Fruit fly (Drosophila melanogaster) whole organism, embryonic: ENCODE results near the gene Shaw.
A peak's percentile ranks its signal among the peaks of the same experiment; 100 is the strongest.

Experiments
- Ada2b ChIP-seq: fragments of 200-800 bp; sonication (Bioruptor generic); IDR thresholded peaks from 2 replicates; pipeline ENCODE4 v1.3.6; 2022; ENCODE audit warnings: missing biosample characterization, missing genetic modification characterization
- B-H2 ChIP-seq: fragments of 200-800 bp; sonication (Bioruptor generic); optimal IDR thresholded peaks from 2 replicates; lab custom pipeline; 2018; ENCODE audit warnings: missing biosample characterization, mild to moderate bottlenecking, missing genetic modification characterization
- CG12769 ChIP-seq: fragments of 200-800 bp; sonication (Bioruptor generic); optimal IDR thresholded peaks from 2 replicates; lab custom pipeline; 2019; ENCODE audit warnings: missing biosample characterization, mild to moderate bottlenecking, missing genetic modification characterization, moderate library complexity
- CG16815 ChIP-seq: fragments of 200-800 bp; sonication (Bioruptor generic); optimal IDR thresholded peaks from 3 replicates; lab custom pipeline; 2017; ENCODE audit warnings: missing biosample characterization, mild to moderate bottlenecking, missing genetic modification characterization
- CG17186 ChIP-seq: fragments of 200-800 bp; sonication (Bioruptor generic); optimal IDR thresholded peaks from 3 replicates; lab custom pipeline; 2017; ENCODE audit warnings: missing biosample characterization, missing genetic modification reagents, missing genetic modification characterization
- CG17385 ChIP-seq: fragments of 200-800 bp; sonication (Bioruptor generic); optimal IDR thresholded peaks from 3 replicates; lab custom pipeline; 2018; ENCODE audit warnings: missing biosample characterization, mild to moderate bottlenecking, missing genetic modification characterization
- CG17912 ChIP-seq: fragments of 200-800 bp; sonication (Bioruptor generic); optimal IDR thresholded peaks from 2 replicates; lab custom pipeline; 2018; ENCODE audit warnings: missing biosample characterization, mild to moderate bottlenecking, missing genetic modification characterization
- CG18011 ChIP-seq: fragments of 200-800 bp; sonication (Bioruptor generic); optimal IDR thresholded peaks from 2 replicates; lab custom pipeline; 2017; ENCODE audit warnings: missing biosample characterization, missing genetic modification characterization, mild to moderate bottlenecking, moderate library complexity, missing genotype
- CG18764 ChIP-seq: fragments of 200-800 bp; sonication (Bioruptor generic); optimal IDR thresholded peaks from 3 replicates; lab custom pipeline; 2016; ENCODE audit warnings: missing biosample characterization, missing genetic modification characterization
- CG2129 ChIP-seq: fragments of 200-800 bp; sonication (Bioruptor generic); IDR thresholded peaks from 2 replicates; pipeline ENCODE4 v1.3.6; 2022; ENCODE audit warnings: missing biosample characterization, missing genetic modification characterization; ENCODE audit not compliant: partially characterized antibody
- CG30431 ChIP-seq: fragments of 200-800 bp; sonication (Bioruptor generic); optimal IDR thresholded peaks from 2 replicates; lab custom pipeline; 2017; ENCODE audit warnings: missing biosample characterization, missing genetic modification characterization
- CG32532 ChIP-seq: fragments of 200-800 bp; sonication (Bioruptor generic); IDR thresholded peaks from 2 replicates; pipeline ENCODE4 v1.3.6; 2022; ENCODE audit warnings: missing biosample characterization, missing genetic modification characterization
- CG4730 ChIP-seq: fragments of 200-800 bp; sonication (Bioruptor generic); IDR thresholded peaks from 2 replicates; pipeline ENCODE4 v1.3.6; 2022; ENCODE audit warnings: missing biosample characterization, missing genetic modification characterization
- CG6272 ChIP-seq: fragments of 200-800 bp; sonication (Bioruptor generic); IDR thresholded peaks from 2 replicates; pipeline ENCODE4 v1.3.6; 2022; ENCODE audit warnings: missing biosample characterization, missing genetic modification characterization
- CG6813 ChIP-seq: fragments of 200-800 bp; sonication (Bioruptor generic); optimal IDR thresholded peaks from 2 replicates; lab custom pipeline; 2017; ENCODE audit warnings: missing biosample characterization, missing genetic modification characterization, mild to moderate bottlenecking, moderate library complexity, missing genetic modification reagents
- CG7372 ChIP-seq: fragments of 200-800 bp; sonication (Bioruptor generic); IDR thresholded peaks from 2 replicates; pipeline ENCODE4 v1.3.6; 2022; ENCODE audit warnings: missing biosample characterization, missing genetic modification characterization
- CG7786 ChIP-seq: fragments of 200-800 bp; sonication (Bioruptor generic); optimal IDR thresholded peaks from 2 replicates; lab custom pipeline; 2016; ENCODE audit warnings: missing biosample characterization, missing genetic modification characterization
- CG8089 ChIP-seq: fragments of 200-800 bp; sonication (Bioruptor generic); optimal IDR thresholded peaks from 3 replicates; lab custom pipeline; 2016; ENCODE audit warnings: missing biosample characterization, missing genetic modification characterization
- CG9727 ChIP-seq: fragments of 200-800 bp; sonication (Bioruptor generic); optimal IDR thresholded peaks from 3 replicates; lab custom pipeline; 2017; ENCODE audit warnings: missing biosample characterization, mild to moderate bottlenecking, missing genetic modification characterization
- CG9932 ChIP-seq: fragments of 200-800 bp; sonication (Bioruptor generic); IDR thresholded peaks from 2 replicates; pipeline ENCODE4 v1.3.6; 2022; ENCODE audit warnings: missing biosample characterization, missing genetic modification characterization
- CHES-1-like ChIP-seq: fragments of 200-800 bp; sonication (Bioruptor generic); optimal IDR thresholded peaks from 2 replicates; lab custom pipeline; 2016; ENCODE audit warnings: missing biosample characterization, missing genetic modification characterization
- Dip3 ChIP-seq: fragments of 200-800 bp; sonication (Bioruptor generic); optimal IDR thresholded peaks from 3 replicates; lab custom pipeline; 2016; ENCODE audit warnings: missing biosample characterization, missing genetic modification characterization
- Drgx ChIP-seq: fragments of 200-800 bp; sonication (Bioruptor generic); IDR thresholded peaks from 2 replicates; pipeline ENCODE4 v1.3.6; 2022; ENCODE audit warnings: missing biosample characterization, missing genetic modification characterization
- E2f1 ChIP-seq: fragments of 200-800 bp; sonication (Bioruptor generic); IDR thresholded peaks from 2 replicates; pipeline ENCODE4 v1.3.6; 2022; ENCODE audit warnings: missing biosample characterization, missing genetic modification characterization
- Fer1 ChIP-seq: fragments of 200-800 bp; sonication (Bioruptor generic); optimal IDR thresholded peaks from 2 replicates; lab custom pipeline; 2017; ENCODE audit warnings: missing biosample characterization, mild to moderate bottlenecking, missing genetic modification characterization
- Gsc ChIP-seq: fragments of 200-800 bp; sonication (Bioruptor generic); IDR thresholded peaks from 2 replicates; pipeline ENCODE4 v1.3.6; 2022; ENCODE audit warnings: missing biosample characterization, missing genetic modification characterization
- HHEX ChIP-seq: fragments of 200-800 bp; sonication (Bioruptor generic); optimal IDR thresholded peaks from 3 replicates; lab custom pipeline; 2017; ENCODE audit warnings: missing biosample characterization, mild to moderate bottlenecking, missing genetic modification characterization, missing genetic modification reagents
- HLH54F ChIP-seq: fragments of 200-800 bp; sonication (Bioruptor generic); optimal IDR thresholded peaks from 3 replicates; lab custom pipeline; 2016; ENCODE audit warnings: missing biosample characterization, missing genetic modification characterization
- HmgD ChIP-seq: fragments of 200-800 bp; sonication (Bioruptor generic); optimal IDR thresholded peaks from 3 replicates; lab custom pipeline; 2016; ENCODE audit warnings: missing biosample characterization, missing genetic modification characterization
- Jarid2 ChIP-seq: fragments of 200-800 bp; sonication (Bioruptor generic); optimal IDR thresholded peaks from 3 replicates; lab custom pipeline; 2017; ENCODE audit warnings: mild to moderate bottlenecking, missing biosample characterization, missing genetic modification reagents, missing genetic modification characterization
- Myb ChIP-seq: fragments of 200-800 bp; sonication (Bioruptor generic); optimal IDR thresholded peaks from 2 replicates; lab custom pipeline; 2016; ENCODE audit warnings: missing biosample characterization, missing genetic modification characterization
- cad ChIP-seq: fragments of >200 bp; optimal IDR thresholded peaks from 2 replicates; lab custom pipeline; 2017; ENCODE audit warnings: missing biosample characterization, missing genetic modification characterization
- chif ChIP-seq, 2 experiments: fragments of 200-800 bp; sonication (Bioruptor generic); optimal IDR thresholded peaks; 3 replicates each; lab custom pipeline; 2016; ENCODE audit warnings: missing biosample characterization in 2 of 2, missing genetic modification characterization in 2 of 2
- chinmo ChIP-seq: fragments of 200-800 bp; sonication (Bioruptor generic); IDR thresholded peaks from 4 replicates; pipeline ENCODE4 v1.3.6; 2022; ENCODE audit warnings: missing biosample characterization, missing genetic modification characterization; ENCODE audit not compliant: partially characterized antibody
- disco-r ChIP-seq: fragments of 200-800 bp; sonication (Bioruptor generic); optimal IDR thresholded peaks from 2 replicates; lab custom pipeline; 2016; ENCODE audit warnings: missing biosample characterization, missing genetic modification characterization
- dm ChIP-seq: fragments of 200-800 bp; sonication (Bioruptor generic); optimal IDR thresholded peaks from 3 replicates; lab custom pipeline; 2016; ENCODE audit warnings: missing biosample characterization, missing genetic modification characterization
- esg ChIP-seq: fragments of 200-800 bp; sonication (Bioruptor generic); conservative IDR thresholded peaks from 2 replicates; pipeline ENCODE4 v1.3.6; 2022; ENCODE audit warnings: missing biosample characterization, missing genetic modification characterization
- eyg ChIP-seq: fragments of 200-800 bp; sonication (Bioruptor generic); optimal IDR thresholded peaks from 3 replicates; lab custom pipeline; 2016; ENCODE audit warnings: missing biosample characterization, missing genetic modification characterization
- gcm ChIP-seq: fragments of 200-800 bp; sonication (Bioruptor generic); optimal IDR thresholded peaks from 2 replicates; lab custom pipeline; 2019; ENCODE audit warnings: missing biosample characterization, mild to moderate bottlenecking, missing genetic modification characterization, moderate library complexity
- gsb-n ChIP-seq: fragments of 200-800 bp; sonication (Bioruptor generic); optimal IDR thresholded peaks from 3 replicates; lab custom pipeline; 2018; ENCODE audit warnings: missing biosample characterization, mild to moderate bottlenecking, missing genetic modification characterization
- ham ChIP-seq: fragments of 200-800 bp; sonication (Bioruptor generic); IDR thresholded peaks from 2 replicates; pipeline ENCODE4 v1.3.6; 2022; ENCODE audit warnings: missing biosample characterization, missing genetic modification characterization
- her ChIP-seq: fragments of 200-800 bp; sonication (Bioruptor generic); optimal IDR thresholded peaks from 2 replicates; lab custom pipeline; 2016; ENCODE audit warnings: missing biosample characterization, missing genetic modification characterization
- hth ChIP-seq: fragments of >200 bp; optimal IDR thresholded peaks from 2 replicates; lab custom pipeline; 2017; ENCODE audit warnings: inconsistent platforms
- jing ChIP-seq: fragments of 200-800 bp; sonication (Bioruptor generic); optimal IDR thresholded peaks from 2 replicates; lab custom pipeline; 2018; ENCODE audit warnings: missing biosample characterization, mild to moderate bottlenecking, missing genetic modification characterization
- luna ChIP-seq: fragments of 200-800 bp; sonication (Bioruptor generic); optimal IDR thresholded peaks from 2 replicates; lab custom pipeline; 2016; ENCODE audit warnings: missing biosample characterization, missing genetic modification characterization
- peb ChIP-seq: fragments of 200-800 bp; sonication (Bioruptor generic); IDR thresholded peaks from 2 replicates; pipeline ENCODE4 v1.3.6; 2022; ENCODE audit warnings: missing biosample characterization, missing genetic modification characterization
- sens ChIP-seq: fragments of 200-800 bp; sonication (Bioruptor generic); peaks from one replicate; lab custom pipeline; 2016; ENCODE audit warnings: missing biosample characterization, missing genetic modification characterization
- so ChIP-seq: fragments of 200-800 bp; sonication (Bioruptor generic); IDR thresholded peaks from 3 replicates; pipeline ENCODE4 v1.3.6; 2022; ENCODE audit warnings: missing biosample characterization, missing genetic modification characterization
- tll ChIP-seq, 2 experiments: fragments of 200-800 bp in 1 of 2; fragments of >200 bp in 1 of 2; sonication (Bioruptor generic) in 1 of 2; optimal IDR thresholded peaks; 2 replicates each; lab custom pipeline; 2017 to 2019; ENCODE audit warnings: missing biosample characterization in 2 of 2, missing genetic modification characterization in 2 of 2, mild to moderate bottlenecking in 1 of 2, moderate library complexity in 1 of 2
- usp ChIP-seq: fragments of >200 bp; optimal IDR thresholded peaks from 2 replicates; lab custom pipeline; 2017; ENCODE audit warnings: missing biosample characterization, missing genetic modification characterization
- zfh2 ChIP-seq: fragments of 200-800 bp; sonication (Bioruptor generic); optimal IDR thresholded peaks from 2 replicates; lab custom pipeline; 2016; ENCODE audit warnings: missing biosample characterization, missing genetic modification characterization

Gene Shaw

DNA sequence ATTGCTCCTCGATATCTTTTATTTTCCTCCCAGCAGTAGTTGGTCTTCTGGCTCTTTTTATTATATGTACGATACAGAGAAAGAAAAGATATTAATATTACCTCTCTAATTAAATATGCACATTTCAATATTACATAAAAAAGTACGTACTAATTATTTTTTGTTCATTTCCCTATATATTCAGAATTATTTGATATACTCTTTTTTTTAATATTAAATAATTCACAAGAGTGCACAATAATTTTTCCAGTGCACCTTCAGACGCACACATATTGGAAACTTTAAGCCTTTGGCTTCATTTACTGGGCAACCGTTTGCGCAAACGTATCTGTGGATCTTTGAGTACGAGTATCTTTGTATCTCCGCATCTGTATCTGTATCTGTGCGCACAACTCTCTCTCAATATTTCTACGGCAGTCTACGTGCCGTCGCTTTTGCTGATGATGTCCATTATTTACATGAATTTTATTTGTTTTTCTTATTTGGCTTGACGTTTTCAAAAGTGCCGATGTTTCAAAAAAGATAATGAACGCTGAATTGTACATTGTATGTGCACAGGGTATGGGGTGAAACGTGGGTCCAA lies 58.7 kb downstream of the Shaw start (continued):
- TF ChIP-seq CG8089 (GFP tag; lab: Kevin White, UChicago) (no peak), eyg (GFP tag; lab: Kevin White, UChicago) (no peak), Jarid2 (GFP tag; lab: Kevin White, UChicago) (peak; percentile 57), CG12769 (peak; percentile 32), jing (GFP tag; lab: Kevin White, UChicago) (no peak), cad (no peak), disco-r (no peak), so (GFP tag; lab: Robert Waterston, UW) (peak; percentile 82; the same call in 2 of the 3 replicates), gsb-n (tag; lab: Kevin White, UChicago) (peak; percentile 92), Fer1 (peak; percentile 73), HLH54F (GFP tag; lab: Kevin White, UChicago) (no peak), CG16815 (peak; percentile 83), CG9932 (GFP tag; lab: Robert Waterston, UW) (peak; percentile 38; the same call in 1 of the 2 replicates), CG17186 (GFP tag; lab: Kevin White, UChicago) (peak; percentile 1), sens (peak; percentile 78), CG18011 (GFP tag; lab: Kevin White, UChicago) (peak; percentile 1), hth (lab: Kevin White, UChicago) (no peak), CG17385 (GFP tag; lab: Kevin White, UChicago) (peak; percentile 85), chinmo (GFP tag; lab: Robert Waterston, UW) (no peak), CG9727 (peak; percentile 95), ham (GFP tag; lab: Robert Waterston, UW) (no peak), CG4730 (peak; percentile 74), CG6272 (GFP tag; lab: Robert Waterston, UW) (peak; percentile 56), her (GFP tag; lab: Kevin White, UChicago) (no peak), tll (GFP tag; optimal IDR thresholded peaks at IDR 0.05; lab: Kevin White, UChicago) (peak in 1 of 2 experiments; percentile 42), CG7372 (GFP tag; lab: Robert Waterston, UW) (peak; percentile 53; the same call in 1 of the 2 replicates), HHEX (GFP tag; lab: Kevin White, UChicago) (peak; percentile 79), dm (GFP tag; lab: Kevin White, UChicago) (no peak), Gsc (no peak), usp (GFP tag; lab: Kevin White, UChicago) (no peak), peb (GFP tag; lab: Robert Waterston, UW) (peak; percentile 71), B-H2 (GFP tag; lab: Kevin White, UChicago) (no peak), CG2129 (no peak), CG17912 (GFP tag; lab: Kevin White, UChicago) (no peak), CHES-1-like (no peak), gcm (GFP tag; lab: Kevin White, UChicago) (peak; percentile 95), Dip3 (GFP tag; lab: Kevin White, UChicago) (no peak), CG6813 (GFP tag; lab: Kevin White, UChicago) (peak; percentile 84), chif (GFP tag; optimal IDR thresholded peaks at IDR 0.05; lab: Kevin White, UChicago) (peak in 1 of 2 experiments; percentile 47), esg (peak; percentile 78), CG32532 (GFP tag; lab: Robert Waterston, UW) (peak; percentile 80; the same call in 1 of the 2 replicates), CG7786 (no peak), zfh2 (no peak), CG18764 (GFP tag; lab: Kevin White, UChicago) (peak; percentile 56), Drgx (GFP tag; lab: Robert Waterston, UW) (peak; percentile 83), Ada2b (GFP tag; lab: Robert Waterston, UW) (peak; percentile 63), CG30431 (GFP tag; lab: Kevin White, UChicago) (peak; percentile 47), Myb (GFP tag; lab: Kevin White, UChicago) (no peak), E2f1 (GFP tag; lab: Robert Waterston, UW) (peak; percentile 85), HmgD (no peak), luna (GFP tag; lab: Kevin White, UChicago) (no peak)
